Worm (Caenorhabditis elegans) whole organism, L2 larva: Measurements from ENCODE around the gene vha-19.

Experiments
- F13H6.1 ChIP-seq: sonication (generic microtip); optimal IDR thresholded peaks from 2 replicates; lab custom pipeline; 2016; ENCODE audit warnings: missing genetic modification characterization, missing compliant biosample characterization
- ZK546.5 ChIP-seq: sonication (generic microtip); optimal IDR thresholded peaks from 2 replicates; lab custom pipeline; 2017; ENCODE audit warnings: missing biosample characterization, missing genetic modification characterization
- aly-2 ChIP-seq: fragments of 150-350 bp; optimal IDR thresholded peaks from 2 replicates; lab custom pipeline; 2014; ENCODE audit warnings: missing biosample characterization, missing genetic modification characterization
- ama-1 ChIP-seq: fragments of 150-350 bp; optimal IDR thresholded peaks from 2 replicates; lab custom pipeline; 2018; ENCODE audit warnings: inconsistent platforms
- ceh-16 ChIP-seq: fragments of 150-350 bp; optimal IDR thresholded peaks from 2 replicates; lab custom pipeline; 2014; ENCODE audit warnings: missing biosample characterization, missing genetic modification characterization
- ceh-82 ChIP-seq: fragments of 150-350 bp; optimal IDR thresholded peaks from 2 replicates; lab custom pipeline; 2014; ENCODE audit warnings: missing biosample characterization, missing genetic modification characterization
- egl-27 ChIP-seq: sonication (generic microtip); optimal IDR thresholded peaks from 3 replicates; lab custom pipeline; 2017; ENCODE audit warnings: missing biosample characterization, missing genetic modification reagents, missing genetic modification characterization
- lin-39 ChIP-seq: fragments of 150-350 bp; optimal IDR thresholded peaks from 2 replicates; lab custom pipeline; 2014; ENCODE audit warnings: missing biosample characterization, missing genetic modification reagents, missing genetic modification characterization
- mdl-1 ChIP-seq, 2 experiments: fragments of 150-350 bp in 1 of 2; sonication (generic microtip) in 1 of 2; optimal IDR thresholded peaks; 2 replicates each; lab custom pipeline; 2017; ENCODE audit warnings: missing biosample characterization in 2 of 2, missing genetic modification characterization in 2 of 2
- nhr-21 ChIP-seq: fragments of 150-350 bp; optimal IDR thresholded peaks from 2 replicates; lab custom pipeline; 2014; ENCODE audit warnings: missing biosample characterization, missing genetic modification characterization
- peb-1 ChIP-seq: fragments of 150-350 bp; optimal IDR thresholded peaks from 2 replicates; lab custom pipeline; 2014; ENCODE audit warnings: missing biosample characterization, missing genetic modification characterization
- snpc-4 ChIP-seq: fragments of 150-350 bp; optimal IDR thresholded peaks from 2 replicates; lab custom pipeline; 2014; ENCODE audit warnings: missing biosample characterization, missing genetic modification characterization
- ztf-11 ChIP-seq: sonication (generic microtip); optimal IDR thresholded peaks from 2 replicates; lab custom pipeline; 2017; ENCODE audit warnings: missing biosample characterization, missing genetic modification characterization

DNA sequence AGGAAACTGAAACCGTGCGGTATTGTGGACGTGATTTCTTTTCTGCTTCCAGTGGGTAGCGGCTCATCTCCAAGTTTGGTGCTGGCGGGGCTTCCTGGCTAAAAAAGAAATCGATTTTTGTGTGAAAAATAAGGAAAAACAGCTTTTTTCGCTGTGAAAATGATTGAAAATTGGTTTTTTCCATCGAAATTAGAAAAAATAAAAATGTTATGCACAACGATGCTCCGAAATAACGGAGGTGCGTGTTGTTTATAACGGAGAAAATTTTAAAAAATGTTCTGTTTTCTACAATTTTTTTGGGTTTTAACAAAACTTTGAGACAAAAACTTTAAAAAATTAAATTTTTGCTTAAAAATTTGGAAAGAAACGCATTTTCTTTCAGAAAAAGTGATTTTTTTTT lies 14.2 kb downstream of the vha-19 start:
- TF ChIP-seq snpc-4 (tag; lab: Kevin White, UChicago), result no peak
- no peak for TF ChIP-seq ceh-16 (tag; lab: Kevin White, UChicago)
- TF ChIP-seq nhr-21 (tag; lab: Kevin White, UChicago), result no peak
- no peak for TF ChIP-seq F13H6.1
- TF ChIP-seq ZK546.5 (tag; lab: Kevin White, UChicago), result no peak
- TF ChIP-seq mdl-1 (tag; optimal IDR thresholded peaks at IDR 0.05; lab: Kevin White, UChicago), result no peak
- TF ChIP-seq egl-27 (tag; lab: Kevin White, UChicago), result no peak
- no peak for TF ChIP-seq ceh-82 (tag; lab: Kevin White, UChicago)
- TF ChIP-seq ama-1 (lab: Kevin White, UChicago), result no peak
- TF ChIP-seq aly-2 (tag; lab: Kevin White, UChicago), result no peak
- no peak for TF ChIP-seq lin-39
- TF ChIP-seq ztf-11 (tag; lab: Kevin White, UChicago), result no peak
- TF ChIP-seq peb-1, result no peak
